Worm (Caenorhabditis elegans) whole organism, L4 larva: ENCODE measurements around the gene irld-7.

Experiments
- F26F4.8 ChIP-seq: fragments of 200-800 bp; sonication (Bioruptor generic); conservative IDR thresholded peaks from 2 replicates; pipeline ENCODE4 v1.3.6; 2022; ENCODE audit warnings: missing genetic modification characterization, missing compliant biosample characterization
- F49E8.2 ChIP-seq: sonication (generic microtip); optimal IDR thresholded peaks from 2 replicates; lab custom pipeline; 2016; ENCODE audit warnings: missing compliant biosample characterization, mild to moderate bottlenecking, missing genetic modification characterization, borderline replicate concordance
- Y105C5A.15 ChIP-seq: fragments of 200-800 bp; sonication (Bioruptor generic); IDR thresholded peaks from 2 replicates; pipeline ENCODE4 v1.3.6; 2022; ENCODE audit warnings: missing genetic modification characterization, missing compliant biosample characterization
- Y48G9A.11 ChIP-seq: fragments of 200-800 bp; sonication (Bioruptor generic); IDR thresholded peaks from 2 replicates; pipeline ENCODE4 v1.3.6; 2022; ENCODE audit warnings: missing genetic modification reagents, missing genetic modification characterization, missing compliant biosample characterization
- Y5F2A.4 ChIP-seq: fragments of 200-800 bp; sonication (Bioruptor generic); optimal IDR thresholded peaks from 2 replicates; lab custom pipeline; 2018; ENCODE audit warnings: mild to moderate bottlenecking, missing genetic modification characterization, missing compliant biosample characterization
- aha-1 ChIP-seq: fragments of 150-350 bp; peaks from one replicate; lab custom pipeline; 2014; ENCODE audit warnings: missing biosample characterization, missing genetic modification characterization
- aly-2 ChIP-seq: sonication (generic microtip); optimal IDR thresholded peaks from 2 replicates; lab custom pipeline; 2018; ENCODE audit warnings: missing biosample characterization, missing genetic modification characterization
- arid-1 ChIP-seq: fragments of 200-800 bp; sonication (Bioruptor generic); conservative IDR thresholded peaks from 2 replicates; pipeline ENCODE4 v1.3.6; 2022; ENCODE audit warnings: missing genetic modification reagents, missing genetic modification characterization, missing compliant biosample characterization
- ceh-20 ChIP-seq: fragments of 200-800 bp; sonication (Bioruptor generic); IDR thresholded peaks from 2 replicates; pipeline ENCODE4 v1.3.6; 2022; ENCODE audit warnings: missing genetic modification reagents, missing genetic modification characterization, missing compliant biosample characterization
- ceh-44 ChIP-seq: fragments of 200-800 bp; sonication (Bioruptor generic); IDR thresholded peaks from 2 replicates; pipeline ENCODE4 v1.3.6; 2022; ENCODE audit warnings: missing genetic modification reagents, missing genetic modification characterization, missing compliant biosample characterization
- daf-12 ChIP-seq: fragments of 150-350 bp; optimal IDR thresholded peaks from 2 replicates; lab custom pipeline; 2014; ENCODE audit warnings: missing biosample characterization, missing genetic modification reagents, missing genetic modification characterization
- daf-16 ChIP-seq, 3 experiments: sonication (generic microtip); optimal IDR thresholded peaks; 2 replicates each; lab custom pipeline; 2016 to 2017; ENCODE audit warnings: missing genetic modification characterization in 3 of 3, missing genetic modification reagents in 3 of 3, mild to moderate bottlenecking in 2 of 3, missing compliant biosample characterization in 2 of 3, missing biosample characterization in 1 of 3, moderate library complexity in 1 of 3
- daf-8 ChIP-seq: fragments of 200-800 bp; sonication (Bioruptor generic); IDR thresholded peaks from 2 replicates; pipeline ENCODE4 v1.3.6; 2022; ENCODE audit warnings: missing genetic modification characterization, missing compliant biosample characterization
- dpl-1 ChIP-seq: fragments of 150-350 bp; optimal IDR thresholded peaks from 2 replicates; lab custom pipeline; 2014; ENCODE audit warnings: missing biosample characterization, missing genetic modification reagents, missing genetic modification characterization
- dve-1 ChIP-seq: sonication (generic microtip); optimal IDR thresholded peaks from 2 replicates; lab custom pipeline; 2017; ENCODE audit warnings: antibody characterized with exemption, mild to moderate bottlenecking, missing genetic modification characterization, missing compliant biosample characterization; ENCODE audit not compliant: insufficient read depth
- fkh-10 ChIP-seq: fragments of 150-350 bp; optimal IDR thresholded peaks from 2 replicates; lab custom pipeline; 2014; ENCODE audit warnings: missing biosample characterization, missing genetic modification reagents, missing genetic modification characterization
- gei-8 ChIP-seq: fragments of 200-800 bp; sonication (Bioruptor generic); optimal IDR thresholded peaks from 2 replicates; lab custom pipeline; 2018; ENCODE audit warnings: mild to moderate bottlenecking, missing genetic modification characterization, missing compliant biosample characterization
- hlh-11 ChIP-seq: fragments of 200-800 bp; sonication (Bioruptor generic); optimal IDR thresholded peaks from 2 replicates; lab custom pipeline; 2018; ENCODE audit warnings: mild to moderate bottlenecking, missing genetic modification characterization, missing compliant biosample characterization
- lin-13 ChIP-seq: fragments of 150-350 bp; optimal IDR thresholded peaks from 2 replicates; lab custom pipeline; 2014; ENCODE audit warnings: missing biosample characterization, missing genetic modification reagents, missing genetic modification characterization
- lin-15B ChIP-seq: fragments of 150-350 bp; sonication (generic microtip); optimal IDR thresholded peaks from 3 replicates; lab custom pipeline; 2014; ENCODE audit warnings: missing biosample characterization, missing genetic modification characterization
- lin-38 ChIP-seq: fragments of 200-800 bp; sonication (Bioruptor generic); IDR thresholded peaks from 2 replicates; pipeline ENCODE4 v1.3.6; 2022; ENCODE audit warnings: missing genetic modification reagents, missing genetic modification characterization, missing compliant biosample characterization
- lsy-2 ChIP-seq, 2 experiments: fragments of 150-350 bp in 1 of 2; sonication (generic microtip) in 1 of 2; optimal IDR thresholded peaks; 2 replicates each; lab custom pipeline; 2014 to 2017; ENCODE audit warnings: missing biosample characterization in 2 of 2, missing genetic modification characterization in 2 of 2
- madf-5 ChIP-seq, 2 experiments: fragments of 200-800 bp; sonication (Bioruptor generic); IDR thresholded peaks; 2 replicates each; pipeline ENCODE4 v1.3.6; 2022; ENCODE audit warnings: missing compliant biosample characterization in 2 of 2, missing genetic modification characterization in 2 of 2
- madf-9 ChIP-seq: fragments of 200-800 bp; sonication (Bioruptor generic); conservative IDR thresholded peaks from 2 replicates; pipeline ENCODE4 v1.3.6; 2022; ENCODE audit warnings: missing genetic modification reagents, missing genetic modification characterization, missing compliant biosample characterization
- mes-2 ChIP-seq: sonication (generic microtip); optimal IDR thresholded peaks from 2 replicates; lab custom pipeline; 2016; ENCODE audit warnings: missing genotype, mild to moderate bottlenecking, missing genetic modification characterization, missing compliant biosample characterization; ENCODE audit not compliant: poor library complexity, severe bottlenecking
- mxl-3 ChIP-seq: fragments of 200-800 bp; sonication (Bioruptor generic); optimal IDR thresholded peaks from 2 replicates; lab custom pipeline; 2018; ENCODE audit warnings: mild to moderate bottlenecking, missing genetic modification characterization, missing compliant biosample characterization
- nhr-10 ChIP-seq: fragments of 150-350 bp; optimal IDR thresholded peaks from 2 replicates; lab custom pipeline; 2014; ENCODE audit warnings: missing biosample characterization, missing genetic modification characterization
- nhr-111 ChIP-seq: fragments of 200-800 bp; sonication (Bioruptor generic); optimal IDR thresholded peaks from 2 replicates; lab custom pipeline; 2018; ENCODE audit warnings: mild to moderate bottlenecking, missing genetic modification characterization, missing compliant biosample characterization
- nhr-237 ChIP-seq: sonication (generic microtip); optimal IDR thresholded peaks from 2 replicates; lab custom pipeline; 2017; ENCODE audit warnings: missing biosample characterization, missing genetic modification characterization
- nhr-28 ChIP-seq: fragments of 150-350 bp; optimal IDR thresholded peaks from 2 replicates; lab custom pipeline; 2014; ENCODE audit warnings: missing biosample characterization, missing genetic modification characterization
- nhr-41 ChIP-seq: fragments of 200-800 bp; sonication (Bioruptor generic); IDR thresholded peaks from 2 replicates; pipeline ENCODE4 v1.3.6; 2022; ENCODE audit warnings: missing genetic modification reagents, missing genetic modification characterization, missing compliant biosample characterization
- nhr-42 ChIP-seq: fragments of 200-800 bp; sonication (Bioruptor generic); IDR thresholded peaks from 2 replicates; pipeline ENCODE4 v1.3.6; 2022; ENCODE audit warnings: missing genetic modification characterization, missing compliant biosample characterization
- nhr-6 ChIP-seq: fragments of 150-350 bp; optimal IDR thresholded peaks from 2 replicates; lab custom pipeline; 2014; ENCODE audit warnings: missing biosample characterization, missing genetic modification characterization
- pqm-1 ChIP-seq: sonication (generic microtip); optimal IDR thresholded peaks from 2 replicates; lab custom pipeline; 2017; ENCODE audit warnings: missing biosample characterization, missing genetic modification characterization
- sdz-12 ChIP-seq: fragments of 200-800 bp; sonication (Bioruptor generic); optimal IDR thresholded peaks from 2 replicates; lab custom pipeline; 2018; ENCODE audit warnings: mild to moderate bottlenecking, missing genetic modification characterization, missing compliant biosample characterization
- set-16 ChIP-seq: fragments of 200-800 bp; sonication (Bioruptor generic); IDR thresholded peaks from 2 replicates; pipeline ENCODE4 v1.3.6; 2022; ENCODE audit warnings: missing genetic modification reagents, missing genetic modification characterization, missing compliant biosample characterization
- snpc-1.2 ChIP-seq: fragments of 200-800 bp; sonication (Bioruptor generic); IDR thresholded peaks from 2 replicates; pipeline ENCODE4 v1.3.6; 2022; ENCODE audit warnings: missing genetic modification reagents, missing genetic modification characterization, missing compliant biosample characterization
- spr-1 ChIP-seq: sonication (generic microtip); optimal IDR thresholded peaks from 2 replicates; lab custom pipeline; 2016; ENCODE audit warnings: mild to moderate bottlenecking, missing genetic modification characterization, missing compliant biosample characterization
- unc-62 ChIP-seq, 3 experiments: fragments of 150-350 bp in 1 of 3; sonication (generic microtip); optimal IDR thresholded peaks in 2 of 3; peaks in 1 of 3; 1 replicate in 1 of 3; 2 replicates in 2 of 3; lab custom pipeline; 2014 to 2017; ENCODE audit warnings: missing biosample characterization in 3 of 3, missing genetic modification characterization in 3 of 3, missing genetic modification reagents in 3 of 3, missing genotype in 1 of 3
- zfp-2 ChIP-seq: sonication (generic microtip); optimal IDR thresholded peaks from 2 replicates; lab custom pipeline; 2016; ENCODE audit warnings: mild to moderate bottlenecking, missing genetic modification characterization, missing compliant biosample characterization
- zfp-3 ChIP-seq: fragments of 200-800 bp; sonication (Bioruptor generic); conservative IDR thresholded peaks from 2 replicates; pipeline ENCODE4 v1.3.6; 2022; ENCODE audit warnings: missing genetic modification reagents, missing genetic modification characterization, missing compliant biosample characterization
- zip-11 ChIP-seq: fragments of 200-800 bp; sonication (Bioruptor generic); IDR thresholded peaks from 2 replicates; pipeline ENCODE4 v1.3.6; 2022; ENCODE audit warnings: missing genetic modification characterization, missing compliant biosample characterization
- ztf-11 ChIP-seq: fragments of 150-350 bp; optimal IDR thresholded peaks from 2 replicates; lab custom pipeline; 2014; ENCODE audit warnings: missing biosample characterization, missing genetic modification characterization

Gene irld-7

DNA sequence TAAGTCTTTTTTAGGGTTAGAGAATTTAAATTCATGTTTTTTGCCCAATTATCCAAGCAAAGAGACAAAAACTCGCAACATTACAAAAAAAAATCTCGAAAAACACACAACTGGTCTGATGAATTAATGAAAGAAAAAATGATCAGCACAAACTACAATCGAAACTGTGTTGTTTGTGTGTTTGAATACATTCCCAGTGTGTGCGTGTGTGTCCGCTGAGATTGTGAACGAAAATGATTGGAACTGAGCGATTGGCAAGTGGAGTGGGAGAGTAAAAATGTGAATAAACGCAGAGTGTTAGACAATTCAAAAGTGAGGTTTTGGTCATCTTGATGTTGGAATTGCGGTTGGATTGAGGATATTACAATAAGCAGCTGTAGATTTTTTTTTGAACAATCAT lies 16.4 kb downstream of the irld-7 start (continued):
- no peak for TF ChIP-seq dpl-1 (GFP tag; lab: Kevin White, UChicago)
- no peak for TF ChIP-seq nhr-111

DNA sequence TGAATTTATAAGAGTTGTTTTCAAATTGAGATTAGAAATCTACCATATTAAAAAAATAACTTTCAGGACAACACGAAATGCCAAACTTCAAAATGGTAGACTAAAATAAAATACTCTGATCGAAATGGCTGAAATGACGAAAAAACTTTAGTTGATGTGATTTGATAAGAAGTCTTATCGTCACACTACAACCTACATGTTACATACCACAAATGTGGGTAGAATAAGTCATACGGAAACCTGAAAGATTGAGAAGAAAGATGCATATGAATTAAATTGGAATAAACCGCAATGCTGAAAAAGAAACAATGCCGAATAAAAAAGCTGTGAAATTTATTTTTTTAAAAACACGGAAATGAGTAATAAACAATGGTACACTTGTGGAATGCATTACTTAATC lies 16.9 kb downstream of the irld-7 start:
- no peak for TF ChIP-seq nhr-237 (tag; lab: Kevin White, UChicago)
- no peak for TF ChIP-seq F26F4.8 (GFP tag; lab: Robert Waterston, UW)
- TF ChIP-seq Y105C5A.15 (GFP tag; lab: Robert Waterston, UW) = no peak
- no peak for TF ChIP-seq mxl-3
- peak; percentile 99 for TF ChIP-seq nhr-28
- TF ChIP-seq daf-16 (GFP tag; optimal IDR thresholded peaks at IDR 0.05; lab: Kevin White, UChicago) = no peak
- TF ChIP-seq daf-16 (tag; optimal IDR thresholded peaks at IDR 0.05; lab: Kevin White, UChicago) = peak; percentile 3
- no peak for TF ChIP-seq arid-1 (GFP tag; lab: Robert Waterston, UW)
- TF ChIP-seq set-16 (GFP tag; lab: Robert Waterston, UW) = no peak
- no peak for TF ChIP-seq aly-2 (tag; lab: Kevin White, UChicago)
- peak; percentile 77 for TF ChIP-seq aha-1 (tag; lab: Kevin White, UChicago)
- peak; percentile 18 for TF ChIP-seq pqm-1 (tag; lab: Kevin White, UChicago)
- no peak for TF ChIP-seq spr-1 (tag; lab: Kevin White, UChicago)
- TF ChIP-seq ceh-20 = no peak
- peak in 1 of 2 experiments; percentile 50 for TF ChIP-seq unc-62 (GFP tag; optimal IDR thresholded peaks at IDR 0.05 in 1 of 2; lab: Kevin White, UChicago)
- TF ChIP-seq unc-62 (tag; optimal IDR thresholded peaks at IDR 0.05; lab: Kevin White, UChicago) = no peak
- TF ChIP-seq ztf-11 (tag; lab: Kevin White, UChicago) = no peak

DNA sequence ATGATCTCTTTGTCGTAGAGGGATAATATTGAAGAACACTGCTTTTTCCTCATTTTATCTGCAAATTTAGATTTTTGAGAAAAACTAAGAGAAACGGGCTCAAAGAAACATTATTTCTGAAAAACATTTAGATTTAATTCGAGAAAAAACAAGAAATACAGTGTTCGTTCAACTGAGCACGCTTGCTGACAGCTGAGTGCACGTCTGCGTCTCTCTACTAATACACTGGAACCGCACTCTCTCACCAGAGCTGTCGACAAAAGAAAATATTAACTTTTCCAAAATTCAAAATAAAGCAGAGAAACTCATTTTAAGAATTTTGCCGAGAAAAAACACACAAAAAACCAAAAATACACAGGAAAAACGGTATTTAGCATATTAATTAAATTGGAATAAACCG lies 23.1 kb downstream of the irld-7 start, which contains the start of gene drh-1:
drh-1 (minus strand) TSS at position 58 of the 400 bp plus-strand sequence.
- TF ChIP-seq sdz-12 (GFP tag; lab: Kevin White, UChicago) (no peak), dve-1 (tag; lab: Kevin White, UChicago) (peak; percentile 44), snpc-1.2 (GFP tag; lab: Robert Waterston, UW) (peak; percentile 73), aha-1 (tag; lab: Kevin White, UChicago) (no peak), F49E8.2 (tag; lab: Kevin White, UChicago) (no peak), nhr-6 (tag; lab: Kevin White, UChicago) (peak; percentile 18), daf-16 (GFP tag; optimal IDR thresholded peaks at IDR 0.05; lab: Kevin White, UChicago) (no peak), daf-16 (tag; optimal IDR thresholded peaks at IDR 0.05; lab: Kevin White, UChicago) (peak; percentile 22), spr-1 (tag; lab: Kevin White, UChicago) (no peak), mes-2 (peak; percentile 46), lsy-2 (tag; optimal IDR thresholded peaks at IDR 0.05; lab: Kevin White, UChicago) (peak in 1 of 2 experiments; percentile 65), lin-38 (GFP tag; lab: Robert Waterston, UW) (peak; percentile 68)
- TF ChIP-seq, all 104 proteins: peak for 7

DNA sequence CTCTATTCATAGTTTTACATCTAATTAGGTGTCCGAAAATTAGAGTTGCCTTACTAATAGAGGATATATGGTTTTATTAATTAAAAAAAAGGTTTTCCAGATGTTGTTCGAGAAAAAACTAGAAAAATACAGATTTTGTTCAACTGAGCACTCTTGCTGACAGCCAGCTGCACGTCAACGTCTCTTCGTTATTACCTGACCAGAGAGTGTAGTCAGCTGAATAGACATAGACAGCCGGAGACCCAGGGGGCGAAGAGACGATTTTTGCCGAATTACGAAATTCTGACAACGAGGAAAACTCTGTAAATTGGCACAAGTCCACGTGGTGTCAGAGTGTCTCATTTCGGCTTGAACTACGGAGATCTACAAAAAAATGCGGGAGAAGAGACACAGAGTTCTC lies 28.4 kb downstream of the irld-7 start:
- no peak for TF ChIP-seq spr-1 (tag; lab: Kevin White, UChicago)
- no peak for TF ChIP-seq ceh-44 (GFP tag; lab: Robert Waterston, UW)
- TF ChIP-seq mxl-3 = peak; percentile 17
- no peak for TF ChIP-seq zfp-3
- no peak for TF ChIP-seq zip-11 (GFP tag; lab: Robert Waterston, UW)
- no peak for TF ChIP-seq daf-8
- TF ChIP-seq madf-5 (GFP tag; IDR thresholded peaks at IDR 0.05; lab: Robert Waterston, UW) = no peak
- TF ChIP-seq lin-13 (GFP tag; lab: Kevin White, UChicago) = no peak
- TF ChIP-seq nhr-10 (tag; lab: Kevin White, UChicago) = no peak
- peak; percentile 54 for TF ChIP-seq lin-38 (GFP tag; lab: Robert Waterston, UW)
- TF ChIP-seq unc-62 (GFP tag; optimal IDR thresholded peaks at IDR 0.05 in 1 of 2; lab: Kevin White, UChicago) = no peak
- TF ChIP-seq unc-62 (tag; optimal IDR thresholded peaks at IDR 0.05; lab: Kevin White, UChicago) = no peak
- TF ChIP-seq nhr-41 (GFP tag; lab: Robert Waterston, UW) = no peak
- no peak for TF ChIP-seq fkh-10 (GFP tag; lab: Kevin White, UChicago)
- TF ChIP-seq Y5F2A.4 = no peak
- no peak for TF ChIP-seq daf-16 (GFP tag; optimal IDR thresholded peaks at IDR 0.05; lab: Kevin White, UChicago)
- peak; percentile 26 for TF ChIP-seq daf-16 (tag; optimal IDR thresholded peaks at IDR 0.05; lab: Kevin White, UChicago)
- no peak for TF ChIP-seq zfp-2 (tag; lab: Kevin White, UChicago)
- no peak for TF ChIP-seq lin-15B (tag; lab: Kevin White, UChicago)
- TF ChIP-seq daf-12 (tag; lab: Kevin White, UChicago) = no peak
- TF ChIP-seq nhr-42 = no peak
- TF ChIP-seq madf-9 (GFP tag; lab: Robert Waterston, UW) = no peak
- peak; percentile 72 for TF ChIP-seq hlh-11 (tag; lab: Kevin White, UChicago)
- no peak for TF ChIP-seq Y48G9A.11 (GFP tag; lab: Robert Waterston, UW)
- TF ChIP-seq aly-2 (tag; lab: Kevin White, UChicago) = no peak
- peak in 1 of 2 experiments; percentile 34 for TF ChIP-seq lsy-2 (tag; optimal IDR thresholded peaks at IDR 0.05; lab: Kevin White, UChicago)
- TF ChIP-seq gei-8 (GFP tag; lab: Kevin White, UChicago) = no peak
